Worm (Caenorhabditis elegans) whole organism, young adult: ENCODE data around the gene K03B8.14.
"Not testable (repeated sequence)": the region's sequence is repeated elsewhere in the genome, so short reads cannot be mapped to it uniquely, and the experiment has no call there.

ENCODE experiments used
- B0035.1 ChIP-seq: sonication (generic microtip); optimal IDR thresholded peaks from 2 replicates; lab custom pipeline; 2016; ENCODE audit warnings: missing genetic modification characterization, mild to moderate bottlenecking, missing compliant biosample characterization, missing genotype, missing genetic modification reagents
- D2030.7 ChIP-seq: fragments of 200-800 bp; sonication (Bioruptor generic); IDR thresholded peaks from 2 replicates; pipeline ENCODE4 v1.3.6; 2022; ENCODE audit warnings: missing genetic modification reagents, missing genetic modification characterization, missing compliant biosample characterization
- F23B12.7 ChIP-seq: sonication (generic microtip); optimal IDR thresholded peaks from 2 replicates; lab custom pipeline; 2017; ENCODE audit warnings: missing genetic modification characterization, mild to moderate bottlenecking, missing compliant biosample characterization, antibody characterized with exemption, moderate library complexity; ENCODE audit not compliant: insufficient read depth
- F33H1.4 ChIP-seq: fragments of 200-800 bp; sonication (Bioruptor generic); IDR thresholded peaks from 2 replicates; pipeline ENCODE4 v1.3.6; 2022; ENCODE audit warnings: missing genetic modification reagents, missing genetic modification characterization, missing compliant biosample characterization
- F37B4.10 ChIP-seq: fragments of 200-800 bp; sonication (Bioruptor generic); IDR thresholded peaks from 2 replicates; pipeline ENCODE4 v1.3.6; 2022; ENCODE audit warnings: missing genetic modification characterization, missing compliant biosample characterization
- F57A8.1 ChIP-seq: fragments of 200-800 bp; sonication (Bioruptor generic); optimal IDR thresholded peaks from 2 replicates; lab custom pipeline; 2018; ENCODE audit warnings: mild to moderate bottlenecking, missing genetic modification characterization, moderate library complexity, missing compliant biosample characterization
- T26A5.8 ChIP-seq: sonication (generic microtip); optimal IDR thresholded peaks from 2 replicates; lab custom pipeline; 2016; ENCODE audit warnings: missing genetic modification characterization, missing compliant biosample characterization
- Y79H2A.3 ChIP-seq: fragments of 200-800 bp; sonication (Bioruptor generic); conservative IDR thresholded peaks from 2 replicates; pipeline ENCODE4 v1.3.6; 2022; ENCODE audit warnings: missing genetic modification reagents, missing genetic modification characterization, missing compliant biosample characterization
- akir-1 ChIP-seq: fragments of 200-800 bp; sonication (Bioruptor generic); optimal IDR thresholded peaks from 2 replicates; lab custom pipeline; 2018; ENCODE audit warnings: mild to moderate bottlenecking, missing genetic modification characterization, moderate library complexity, missing compliant biosample characterization
- atf-7 ChIP-seq: sonication (generic microtip); optimal IDR thresholded peaks from 2 replicates; lab custom pipeline; 2017; ENCODE audit warnings: mild to moderate bottlenecking, missing genetic modification characterization, missing compliant biosample characterization
- bed-2 ChIP-seq: fragments of 200-800 bp; sonication (Bioruptor generic); IDR thresholded peaks from 2 replicates; pipeline ENCODE4 v1.3.6; 2022; ENCODE audit warnings: missing genetic modification reagents, missing genetic modification characterization, missing compliant biosample characterization
- cebp-1 ChIP-seq, 2 experiments: fragments of 200-800 bp in 1 of 2; sonication (Bioruptor generic) in 1 of 2; sonication (generic microtip) in 1 of 2; IDR thresholded peaks in 1 of 2; optimal IDR thresholded peaks in 1 of 2; 2 replicates each; pipeline versions ENCODE4 v1.3.6 to Lab custom; 2017 to 2022; ENCODE audit warnings: missing compliant biosample characterization in 2 of 2, missing genetic modification characterization in 2 of 2, mild to moderate bottlenecking in 1 of 2, missing genetic modification reagents in 1 of 2, moderate library complexity in 1 of 2
- ceh-27 ChIP-seq: fragments of 200-800 bp; sonication (Bioruptor generic); optimal IDR thresholded peaks from 2 replicates; lab custom pipeline; 2018; ENCODE audit warnings: mild to moderate bottlenecking, missing genetic modification characterization, moderate library complexity, missing compliant biosample characterization
- ceh-91 ChIP-seq: fragments of 200-800 bp; sonication (Bioruptor generic); IDR thresholded peaks from 2 replicates; pipeline ENCODE4 v1.3.6; 2022; ENCODE audit warnings: missing genetic modification reagents, missing genetic modification characterization, missing compliant biosample characterization
- chd-7 ChIP-seq: sonication (generic microtip); optimal IDR thresholded peaks from 2 replicates; lab custom pipeline; 2016; ENCODE audit warnings: mild to moderate bottlenecking, missing genetic modification characterization, moderate library complexity, missing compliant biosample characterization
- die-1 ChIP-seq: sonication (generic microtip); optimal IDR thresholded peaks from 2 replicates; lab custom pipeline; 2016; ENCODE audit warnings: missing genotype, mild to moderate bottlenecking, missing genetic modification characterization, missing compliant biosample characterization
- dpl-1 ChIP-seq: fragments of 150-350 bp; optimal IDR thresholded peaks from 2 replicates; lab custom pipeline; 2014; ENCODE audit warnings: missing biosample characterization, missing genetic modification reagents, missing genetic modification characterization
- ekl-4 ChIP-seq: fragments of 200-800 bp; sonication (Bioruptor generic); IDR thresholded peaks from 2 replicates; pipeline ENCODE4 v1.3.6; 2022; ENCODE audit warnings: missing genetic modification reagents, missing genetic modification characterization, missing compliant biosample characterization
- hmg-20 ChIP-seq: fragments of 200-800 bp; sonication (Bioruptor generic); IDR thresholded peaks from 2 replicates; pipeline ENCODE4 v1.3.6; 2022; ENCODE audit warnings: missing genetic modification reagents, missing genetic modification characterization, missing compliant biosample characterization
- hrde-1 ChIP-seq: sonication (generic microtip); optimal IDR thresholded peaks from 2 replicates; lab custom pipeline; 2016; ENCODE audit warnings: missing genetic modification characterization, mild to moderate bottlenecking, missing compliant biosample characterization, moderate library complexity, missing genotype, missing genetic modification reagents, borderline replicate concordance
- hsf-1 ChIP-seq: fragments of 200-800 bp; sonication (Bioruptor generic); IDR thresholded peaks from 2 replicates; pipeline ENCODE4 v1.3.6; 2022; ENCODE audit warnings: missing genetic modification reagents, missing genetic modification characterization, missing compliant biosample characterization
- lag-1 ChIP-seq: fragments of 200-800 bp; sonication (Bioruptor generic); IDR thresholded peaks from 2 replicates; pipeline ENCODE4 v1.3.6; 2022; ENCODE audit warnings: missing genetic modification reagents, missing genetic modification characterization, missing compliant biosample characterization
- lin-40 ChIP-seq: sonication (generic microtip); optimal IDR thresholded peaks from 2 replicates; lab custom pipeline; 2016; ENCODE audit warnings: missing genetic modification characterization, mild to moderate bottlenecking, missing compliant biosample characterization, missing genotype, missing genetic modification reagents
- lsy-27 ChIP-seq: sonication (generic microtip); optimal IDR thresholded peaks from 2 replicates; lab custom pipeline; 2017; ENCODE audit warnings: missing genetic modification characterization, mild to moderate bottlenecking, missing compliant biosample characterization, antibody characterized with exemption, missing genotype, borderline replicate concordance; ENCODE audit not compliant: insufficient read depth
- nhr-80 ChIP-seq: sonication (generic microtip); optimal IDR thresholded peaks from 2 replicates; lab custom pipeline; 2016; ENCODE audit warnings: missing genetic modification characterization, missing compliant biosample characterization
- rcor-1 ChIP-seq: fragments of 200-800 bp; sonication (Bioruptor generic); IDR thresholded peaks from 2 replicates; pipeline ENCODE4 v1.3.6; 2022; ENCODE audit warnings: missing genetic modification reagents, missing genetic modification characterization, missing compliant biosample characterization
- rpc-1 ChIP-seq, 2 experiments: fragments of 150-350 bp in 1 of 2; sonication (generic microtip) in 1 of 2; optimal IDR thresholded peaks; 2 replicates each; lab custom pipeline; 2014 to 2018; ENCODE audit warnings: missing biosample characterization in 1 of 2, missing genetic modification characterization in 1 of 2, missing genetic modification reagents in 1 of 2, missing genotype in 1 of 2
- snpc-1.1 ChIP-seq: sonication (generic microtip); optimal IDR thresholded peaks from 2 replicates; lab custom pipeline; 2017; ENCODE audit warnings: missing genetic modification characterization, mild to moderate bottlenecking, missing compliant biosample characterization, antibody characterized with exemption, moderate library complexity, missing genotype, missing genetic modification reagents; ENCODE audit not compliant: insufficient read depth
- snpc-3.4 ChIP-seq: sonication (generic microtip); optimal IDR thresholded peaks from 2 replicates; lab custom pipeline; 2017; ENCODE audit warnings: missing genetic modification characterization, mild to moderate bottlenecking, missing compliant biosample characterization, antibody characterized with exemption, moderate library complexity, missing genotype, missing genetic modification reagents
- tbx-9 ChIP-seq: sonication (generic microtip); optimal IDR thresholded peaks from 2 replicates; lab custom pipeline; 2016; ENCODE audit warnings: borderline replicate concordance, missing genetic modification characterization, inconsistent platforms, missing compliant biosample characterization
- unc-62 ChIP-seq: fragments of 150-350 bp; optimal IDR thresholded peaks from 2 replicates; lab custom pipeline; 2014; ENCODE audit warnings: missing biosample characterization, missing genetic modification reagents, missing genetic modification characterization
- xnd-1 ChIP-seq: sonication (generic microtip); optimal IDR thresholded peaks from 2 replicates; lab custom pipeline; 2016; ENCODE audit warnings: missing genotype, missing genetic modification reagents, missing genetic modification characterization, missing compliant biosample characterization
- zfh-2 ChIP-seq: fragments of 200-800 bp; sonication (Bioruptor generic); conservative IDR thresholded peaks from 2 replicates; pipeline ENCODE4 v1.3.6; 2022; ENCODE audit warnings: missing genetic modification reagents, missing genetic modification characterization, missing compliant biosample characterization
- zim-3 ChIP-seq: sonication (generic microtip); optimal IDR thresholded peaks from 2 replicates; lab custom pipeline; 2017; ENCODE audit warnings: mild to moderate bottlenecking, missing genetic modification characterization, moderate library complexity, missing compliant biosample characterization
- ztf-6 ChIP-seq: fragments of 200-800 bp; sonication (Bioruptor generic); IDR thresholded peaks from 2 replicates; pipeline ENCODE4 v1.3.6; 2022; ENCODE audit warnings: missing genetic modification reagents, missing genetic modification characterization, missing compliant biosample characterization

The K03B8.14 gene

ce11 chrV:11392020-11392419, 1.7 kb downstream of the K03B8.14 start, which contains the start of gene nas-16:
Gene nas-16 (plus strand): TSS chrV:11392320.
- no peak for TF ChIP-seq ceh-27 (GFP tag; lab: Kevin White, UChicago)
- TF ChIP-seq bed-2 (GFP tag; lab: Robert Waterston, UW): no peak
- TF ChIP-seq chd-7 (tag; lab: Kevin White, UChicago): no peak
- TF ChIP-seq B0035.1 (tag; lab: Kevin White, UChicago): no peak
- TF ChIP-seq hrde-1: no peak
- TF ChIP-seq lsy-27: no peak
- TF ChIP-seq die-1: no peak
- TF ChIP-seq unc-62: no peak
- no peak for TF ChIP-seq T26A5.8 (tag; lab: Kevin White, UChicago)
- no peak for TF ChIP-seq xnd-1 (tag; lab: Kevin White, UChicago)
- TF ChIP-seq zfh-2 (GFP tag; lab: Robert Waterston, UW): no peak
- TF ChIP-seq rcor-1 (GFP tag; lab: Robert Waterston, UW): no peak

DNA sequence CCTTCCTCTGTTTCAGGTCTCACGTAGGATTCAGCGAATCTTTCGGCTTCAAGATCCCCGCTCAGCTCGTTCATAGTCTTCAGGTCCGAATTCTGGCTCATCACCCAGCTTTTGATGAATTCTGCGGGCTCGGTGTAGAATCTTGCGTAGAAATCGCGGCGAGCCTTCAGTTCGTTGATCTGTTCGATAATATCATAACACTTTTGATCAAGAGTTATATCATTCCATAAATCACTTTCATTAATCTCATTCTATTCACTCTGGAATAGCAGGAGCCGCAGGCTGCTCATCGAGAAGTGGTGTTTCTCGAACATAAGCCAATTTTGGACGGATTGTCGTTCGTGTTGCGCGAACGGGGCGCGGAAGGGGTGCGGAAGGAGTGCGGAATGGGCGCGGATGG, 4.7 kb downstream of the K03B8.14 start, which contains the start of gene K03B8.4:
Gene K03B8.4, minus strand, starts transcription at position 101 of the 400 bp plus-strand sequence.
- TF ChIP-seq D2030.7 (GFP tag; lab: Robert Waterston, UW); bed-2 (GFP tag; lab: Robert Waterston, UW); nhr-80 (tag; lab: Kevin White, UChicago): not testable (repeated sequence)

ce11 chrV:11396134-11396533, 5.8 kb downstream of the K03B8.14 start, which contains the start of gene nas-18:
Gene nas-18 (plus strand): TSS chrV:11396434.
- not testable (repeated sequence) for TF ChIP-seq hmg-20 (GFP tag; lab: Robert Waterston, UW); ztf-6 (GFP tag; lab: Robert Waterston, UW); atf-7 (tag; lab: Kevin White, UChicago)

- TF ChIP-seq ekl-4 (no peak), zim-3 (tag; lab: Kevin White, UChicago) (no peak), tbx-9 (no peak), snpc-1.1 (tag; lab: Kevin White, UChicago) (no peak), F23B12.7 (tag; lab: Kevin White, UChicago) (no peak), F33H1.4 (GFP tag; lab: Robert Waterston, UW) (no peak), F57A8.1 (GFP tag; lab: Kevin White, UChicago) (no peak), ceh-91 (no peak), Y79H2A.3 (GFP tag; lab: Robert Waterston, UW) (no peak), hsf-1 (no peak), rpc-1 (optimal IDR thresholded peaks at IDR 0.05; lab: Kevin White, UChicago) (no peak), rpc-1 (tag; optimal IDR thresholded peaks at IDR 0.05; lab: Kevin White, UChicago) (no peak), akir-1 (GFP tag; lab: Kevin White, UChicago) (no peak), cebp-1 (GFP tag; IDR thresholded peaks at IDR 0.05; lab: Robert Waterston, UW) (no peak), cebp-1 (tag; optimal IDR thresholded peaks at IDR 0.05; lab: Kevin White, UChicago) (no peak), dpl-1 (GFP tag; lab: Kevin White, UChicago) (no peak), snpc-3.4 (tag; lab: Kevin White, UChicago) (no peak), F37B4.10 (no peak), lag-1 (GFP tag; lab: Robert Waterston, UW) (no peak), lin-40 (no peak)
Observed at ce11 chrV:11398616-11399015, 8.3 kb downstream of the K03B8.14 start, which contains the start of gene nas-17. Gene nas-17 (plus strand): TSS chrV:11398916.
